Fruit fly (Drosophila melanogaster): ENCODE measurements around the gene CG14384.

DNA sequence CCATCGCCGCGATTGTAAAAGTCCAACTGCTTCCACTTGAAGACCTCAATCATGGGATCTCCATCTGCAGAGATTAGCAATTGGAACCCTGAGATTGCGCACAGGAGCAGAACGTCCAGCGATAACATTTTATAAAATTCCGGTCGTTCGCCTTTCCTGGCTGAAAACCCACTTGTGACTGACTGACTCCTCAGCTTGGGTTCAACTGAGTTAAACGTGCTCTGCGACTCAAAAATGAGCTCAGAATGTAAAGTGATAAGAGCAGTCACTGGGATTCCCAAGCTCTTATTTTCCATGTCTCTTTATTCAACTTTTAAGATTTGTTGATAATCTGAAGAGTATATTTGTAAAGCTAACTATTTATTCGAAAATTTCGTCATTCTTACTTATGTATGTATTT, 25.5 kb upstream of the CG14384 start, which contains the start of gene yellow-f:
- TF ChIP-seq lz (GFP tag; optimal IDR thresholded peaks at IDR 0.05) (no peak), CG7368 (GFP tag; optimal IDR thresholded peaks at IDR 0.05) (no peak)
